Worm (Caenorhabditis elegans) whole organism, late embryonic: Measurements from ENCODE around the gene R09F10.1.

Source experiments
- ahr-1 ChIP-seq: sonication (generic microtip); optimal IDR thresholded peaks from 2 replicates; lab custom pipeline; 2016; ENCODE audit warnings: missing genetic modification characterization, missing compliant biosample characterization
- ama-1 ChIP-seq: fragments of 150-350 bp; optimal IDR thresholded peaks from 2 replicates; lab custom pipeline; 2014
- ceh-14 ChIP-seq: sonication (generic microtip); optimal IDR thresholded peaks from 2 replicates; lab custom pipeline; 2016; ENCODE audit warnings: missing genotype, missing genetic modification characterization, missing compliant biosample characterization
- ceh-2 ChIP-seq: sonication (generic microtip); optimal IDR thresholded peaks from 2 replicates; lab custom pipeline; 2016; ENCODE audit warnings: missing genotype, missing genetic modification characterization, missing compliant biosample characterization
- dve-1 ChIP-seq: sonication (generic microtip); optimal IDR thresholded peaks from 2 replicates; lab custom pipeline; 2017; ENCODE audit warnings: antibody characterized with exemption, mild to moderate bottlenecking, missing genetic modification characterization, missing compliant biosample characterization
- elt-2 ChIP-seq: sonication (generic microtip); optimal IDR thresholded peaks from 2 replicates; lab custom pipeline; 2016; ENCODE audit warnings: missing genetic modification reagents, missing genetic modification characterization, missing compliant biosample characterization
- elt-4 ChIP-seq: sonication (generic microtip); optimal IDR thresholded peaks from 2 replicates; lab custom pipeline; 2016; ENCODE audit warnings: missing genetic modification characterization, missing compliant biosample characterization
- hlh-6 ChIP-seq: sonication (generic microtip); optimal IDR thresholded peaks from 2 replicates; lab custom pipeline; 2016; ENCODE audit warnings: missing genotype, missing genetic modification characterization, missing compliant biosample characterization
- nhr-11 ChIP-seq: fragments of 150-350 bp; optimal IDR thresholded peaks from 2 replicates; lab custom pipeline; 2014; ENCODE audit warnings: missing biosample characterization, missing genetic modification characterization
- pqm-1 ChIP-seq: sonication (generic microtip); optimal IDR thresholded peaks from 2 replicates; lab custom pipeline; 2016; ENCODE audit warnings: missing genetic modification characterization, missing compliant biosample characterization
- sdc-2 ChIP-seq: sonication (generic microtip); optimal IDR thresholded peaks from 2 replicates; lab custom pipeline; 2016; ENCODE audit warnings: missing genotype, missing genetic modification characterization, missing compliant biosample characterization

ce11 chrX:8286740-8287299 is 36.6 kb upstream of the R09F10.1 start, which contains the start of gene sec-16A.2:
- TF ChIP-seq ceh-2 (peak; percentile 1), nhr-11 (tag; lab: Kevin White, UChicago) (no peak), pqm-1 (tag; lab: Kevin White, UChicago) (no peak), elt-4 (tag; lab: Kevin White, UChicago) (no peak), sdc-2 (tag; lab: Kevin White, UChicago) (peak; percentile 49), ama-1 (lab: Kevin White, UChicago) (no peak), ceh-14 (tag; lab: Kevin White, UChicago) (no peak), ahr-1 (tag; lab: Kevin White, UChicago) (no peak), hlh-6 (tag; lab: Kevin White, UChicago) (no peak), dve-1 (tag; lab: Kevin White, UChicago) (peak; percentile 18), elt-2 (tag; lab: Kevin White, UChicago) (no peak)
